Worm (Caenorhabditis elegans) whole organism, midembryonic: Measurements from ENCODE around the gene dhs-23.

Experiments
- T22C8.4 ChIP-seq: fragments of 200-800 bp; sonication (Bioruptor generic); IDR thresholded peaks from 2 replicates; pipeline ENCODE4 v1.3.6; 2022; ENCODE audit warnings: missing genetic modification characterization, missing compliant biosample characterization
- cog-1 ChIP-seq: sonication (generic microtip); optimal IDR thresholded peaks from 2 replicates; lab custom pipeline; 2016; ENCODE audit warnings: missing genetic modification characterization, missing compliant biosample characterization
- flt-1 ChIP-seq: fragments of 200-800 bp; sonication (Bioruptor generic); IDR thresholded peaks from 2 replicates; pipeline ENCODE4 v1.3.6; 2022; ENCODE audit warnings: missing genetic modification characterization, missing compliant biosample characterization
- klf-2 ChIP-seq: fragments of 200-800 bp; sonication (Bioruptor generic); conservative IDR thresholded peaks from 2 replicates; pipeline ENCODE4 v1.3.6; 2022; ENCODE audit warnings: missing genetic modification reagents, missing genetic modification characterization, missing compliant biosample characterization
- med-1 ChIP-seq: sonication (generic microtip); optimal IDR thresholded peaks from 2 replicates; lab custom pipeline; 2017; ENCODE audit warnings: missing genetic modification characterization, mild to moderate bottlenecking, missing compliant biosample characterization, antibody characterized with exemption, missing genetic modification reagents; ENCODE audit not compliant: insufficient read depth
- tab-1 ChIP-seq: fragments of 200-800 bp; sonication (Bioruptor generic); IDR thresholded peaks from 2 replicates; pipeline ENCODE4 v1.3.6; 2022; ENCODE audit warnings: missing genetic modification characterization, missing compliant biosample characterization
- ztf-23 ChIP-seq: fragments of 200-800 bp; sonication (Bioruptor generic); IDR thresholded peaks from 2 replicates; pipeline ENCODE4 v1.3.6; 2022; ENCODE audit warnings: missing genetic modification reagents, missing genetic modification characterization, missing compliant biosample characterization
- ztf-29 ChIP-seq: fragments of 200-800 bp; sonication (Bioruptor generic); IDR thresholded peaks from 2 replicates; pipeline ENCODE4 v1.3.6; 2022; ENCODE audit warnings: missing genetic modification reagents, missing genetic modification characterization, missing compliant biosample characterization

- TF ChIP-seq cog-1 (tag; lab: Kevin White, UChicago) (no peak), T22C8.4 (no peak), tab-1 (no peak), flt-1 (GFP tag; lab: Robert Waterston, UW) (no peak), ztf-29 (no peak), klf-2 (GFP tag; lab: Robert Waterston, UW) (no peak), ztf-23 (GFP tag; lab: Robert Waterston, UW) (no peak), med-1 (GFP tag; lab: Kevin White, UChicago) (no peak)
These were observed 45.9 kb downstream of the dhs-23 start, which contains the start of gene fbxa-209 for ce11 chrV:15426944-15427343.
